Fruit fly (Drosophila melanogaster) whole organism, wandering third instar larva: Measurements from ENCODE around the gene CG4133.

Experiments
- Abd-B ChIP-seq: fragments of >200 bp; optimal IDR thresholded peaks from 2 replicates; lab custom pipeline; 2017; ENCODE audit warnings: missing biosample characterization, missing genetic modification characterization
- CG32264 ChIP-seq: fragments of 200-800 bp; sonication (Bioruptor generic); optimal IDR thresholded peaks from 2 replicates; lab custom pipeline; 2016; ENCODE audit warnings: missing biosample characterization, missing genetic modification characterization
- CG9705 ChIP-seq: fragments of 200-800 bp; sonication (Bioruptor generic); optimal IDR thresholded peaks from 2 replicates; lab custom pipeline; 2018; ENCODE audit warnings: missing biosample characterization, mild to moderate bottlenecking, missing genetic modification characterization
- CrebA ChIP-seq: fragments of 200-800 bp; sonication (Bioruptor generic); optimal IDR thresholded peaks from 2 replicates; lab custom pipeline; 2016; ENCODE audit warnings: missing biosample characterization, mild to moderate bottlenecking, missing genetic modification characterization, borderline replicate concordance
- Dfd ChIP-seq: fragments of >200 bp; optimal IDR thresholded peaks from 2 replicates; lab custom pipeline; 2017; ENCODE audit warnings: missing biosample characterization, missing genetic modification characterization
- Dif ChIP-seq: fragments of 200-275, 200-300 bp; sonication (Bioruptor generic); optimal IDR thresholded peaks from 2 replicates; lab custom pipeline; 2018; ENCODE audit warnings: missing biosample characterization, missing genetic modification characterization; ENCODE audit not compliant: partially characterized antibody
- GATAd ChIP-seq: sonication (Bioruptor generic); optimal IDR thresholded peaks from 2 replicates; lab custom pipeline; 2016; ENCODE audit warnings: missing biosample characterization, missing genetic modification characterization
- HLH106 ChIP-seq: fragments of 200-800 bp; optimal IDR thresholded peaks from 3 replicates; lab custom pipeline; 2019; ENCODE audit warnings: missing biosample characterization, mild to moderate bottlenecking, missing genetic modification characterization, moderate library complexity
- Hnf4 ChIP-seq: fragments of 200-800 bp; sonication (Bioruptor generic); optimal IDR thresholded peaks from 2 replicates; lab custom pipeline; 2016; ENCODE audit warnings: missing biosample characterization, mild to moderate bottlenecking, missing genetic modification characterization
- Hr78 ChIP-seq: fragments of >200 bp; optimal IDR thresholded peaks from 2 replicates; lab custom pipeline; 2017; ENCODE audit warnings: missing biosample characterization, missing genetic modification characterization
- Hr83 ChIP-seq: fragments of 200-300 bp; sonication (Bioruptor generic); optimal IDR thresholded peaks from 2 replicates; lab custom pipeline; 2016; ENCODE audit warnings: missing biosample characterization, mild to moderate bottlenecking, missing genetic modification characterization, moderate library complexity; ENCODE audit not compliant: poor library complexity, severe bottlenecking
- Jra ChIP-seq: sonication (Bioruptor generic); optimal IDR thresholded peaks from 2 replicates; lab custom pipeline; 2016; ENCODE audit warnings: missing biosample characterization, missing genetic modification characterization
- Mio ChIP-seq: sonication (Bioruptor generic); optimal IDR thresholded peaks from 2 replicates; lab custom pipeline; 2016; ENCODE audit warnings: missing biosample characterization, missing genetic modification characterization
- Myc ChIP-seq: fragments of >200 bp; optimal IDR thresholded peaks from 2 replicates; lab custom pipeline; 2017
- N ChIP-seq: fragments of >200 bp; optimal IDR thresholded peaks from 2 replicates; lab custom pipeline; 2018; ENCODE audit warnings: missing biosample characterization, missing external identifiers, missing genetic modification characterization
- OdsH ChIP-seq: fragments of 200-800 bp; sonication (Bioruptor generic); optimal IDR thresholded peaks from 2 replicates; lab custom pipeline; 2016; ENCODE audit warnings: missing biosample characterization, mild to moderate bottlenecking, missing genetic modification characterization
- Rel ChIP-seq, 2 experiments: fragments of 200-800 bp; sonication (Bioruptor generic) in 1 of 2; optimal IDR thresholded peaks; 2 replicates in 1 of 2; 3 replicates in 1 of 2; lab custom pipeline; 2016 to 2019; ENCODE audit warnings: mild to moderate bottlenecking in 2 of 2, missing biosample characterization in 2 of 2, missing genetic modification characterization in 2 of 2, moderate library complexity in 1 of 2
- Sp1 ChIP-seq: fragments of 200-800 bp; sonication (Bioruptor generic); optimal IDR thresholded peaks from 3 replicates; lab custom pipeline; 2019; ENCODE audit warnings: missing biosample characterization, mild to moderate bottlenecking, missing genetic modification characterization, moderate library complexity
- Vsx2 ChIP-seq: fragments of 200-300, 225-300 bp; sonication (Bioruptor generic); optimal IDR thresholded peaks from 2 replicates; lab custom pipeline; 2018; ENCODE audit warnings: missing biosample characterization, missing genetic modification characterization; ENCODE audit not compliant: partially characterized antibody
- br ChIP-seq: fragments of 200-800 bp; sonication (Bioruptor generic); optimal IDR thresholded peaks from 2 replicates; lab custom pipeline; 2016; ENCODE audit warnings: missing biosample characterization, missing genetic modification characterization
- brk ChIP-seq: fragments of 200-800 bp; sonication (Bioruptor generic); optimal IDR thresholded peaks from 2 replicates; lab custom pipeline; 2016; ENCODE audit warnings: missing biosample characterization, mild to moderate bottlenecking, missing genetic modification characterization
- dl ChIP-seq, 2 experiments: fragments of 175-275, 200-275 bp in 1 of 2; fragments of 200-275 bp in 1 of 2; sonication (Bioruptor generic); optimal IDR thresholded peaks; lab custom pipeline; 2018; ENCODE audit warnings: mild to moderate bottlenecking in 2 of 2, missing biosample characterization in 2 of 2, missing genetic modification characterization in 2 of 2, moderate library complexity in 2 of 2; ENCODE audit not compliant: partially characterized antibody in 2 of 2, insufficient read depth in 1 of 2
- dmrt93B ChIP-seq: fragments of 200-800 bp; sonication (Bioruptor generic); optimal IDR thresholded peaks from 2 replicates; lab custom pipeline; 2018; ENCODE audit warnings: missing biosample characterization, mild to moderate bottlenecking, missing genetic modification characterization
- dsf ChIP-seq: sonication (Bioruptor generic); optimal IDR thresholded peaks from 2 replicates; lab custom pipeline; 2016; ENCODE audit warnings: missing biosample characterization, missing genetic modification characterization, borderline replicate concordance
- ey ChIP-seq: fragments of 200-800 bp; sonication (Bioruptor generic); optimal IDR thresholded peaks from 2 replicates; lab custom pipeline; 2016; ENCODE audit warnings: missing biosample characterization, missing genetic modification characterization
- foxo ChIP-seq, 2 experiments: fragments of 200-800 bp; sonication (Bioruptor generic); optimal IDR thresholded peaks; 2 replicates in 1 of 2; 3 replicates in 1 of 2; lab custom pipeline; 2016 to 2017; ENCODE audit warnings: missing biosample characterization in 2 of 2, missing genetic modification characterization in 2 of 2
- fru ChIP-seq: fragments of 200-800 bp; sonication (Bioruptor generic); optimal IDR thresholded peaks from 3 replicates; lab custom pipeline; 2016; ENCODE audit warnings: missing biosample characterization, mild to moderate bottlenecking, missing genetic modification characterization
- h ChIP-seq: fragments of 200-800 bp; sonication (Bioruptor generic); optimal IDR thresholded peaks from 3 replicates; lab custom pipeline; 2016; ENCODE audit warnings: missing biosample characterization, mild to moderate bottlenecking, missing genetic modification characterization
- jim ChIP-seq: fragments of 175-275, 200-325 bp; sonication (Bioruptor generic); optimal IDR thresholded peaks from 2 replicates; lab custom pipeline; 2016; ENCODE audit warnings: missing biosample characterization, mild to moderate bottlenecking, missing genetic modification characterization
- lola ChIP-seq: fragments of >200 bp; optimal IDR thresholded peaks from 2 replicates; lab custom pipeline; 2017; ENCODE audit warnings: missing biosample characterization, missing genetic modification characterization
- pan ChIP-seq: fragments of >200 bp; optimal IDR thresholded peaks from 2 replicates; lab custom pipeline; 2017
- psq ChIP-seq: fragments of 200-800 bp; sonication (Bioruptor generic); optimal IDR thresholded peaks from 3 replicates; lab custom pipeline; 2017; ENCODE audit warnings: missing biosample characterization, mild to moderate bottlenecking, missing genetic modification characterization, moderate library complexity
- rgr ChIP-seq: fragments of 200-800 bp; sonication (Bioruptor generic); optimal IDR thresholded peaks from 3 replicates; lab custom pipeline; 2016; ENCODE audit warnings: missing biosample characterization, mild to moderate bottlenecking, missing genetic modification characterization
- sage ChIP-seq: fragments of 200-800 bp; sonication (Bioruptor generic); optimal IDR thresholded peaks from 2 replicates; lab custom pipeline; 2016; ENCODE audit warnings: missing biosample characterization, mild to moderate bottlenecking, missing genetic modification characterization
- sv ChIP-seq: fragments of 200-800 bp; sonication (Bioruptor generic); optimal IDR thresholded peaks from 3 replicates; lab custom pipeline; 2016; ENCODE audit warnings: missing biosample characterization, missing genetic modification characterization
- tai ChIP-seq: sonication (Bioruptor generic); optimal IDR thresholded peaks from 2 replicates; lab custom pipeline; 2016; ENCODE audit warnings: missing biosample characterization, missing genetic modification characterization
- usp ChIP-seq: fragments of >200 bp; optimal IDR thresholded peaks from 2 replicates; lab custom pipeline; 2017; ENCODE audit warnings: missing biosample characterization, missing genetic modification characterization
- woc ChIP-seq: sonication (Bioruptor generic); optimal IDR thresholded peaks from 2 replicates; lab custom pipeline; 2016; ENCODE audit warnings: missing biosample characterization, mild to moderate bottlenecking, missing genetic modification characterization

CG4133 gene

DNA sequence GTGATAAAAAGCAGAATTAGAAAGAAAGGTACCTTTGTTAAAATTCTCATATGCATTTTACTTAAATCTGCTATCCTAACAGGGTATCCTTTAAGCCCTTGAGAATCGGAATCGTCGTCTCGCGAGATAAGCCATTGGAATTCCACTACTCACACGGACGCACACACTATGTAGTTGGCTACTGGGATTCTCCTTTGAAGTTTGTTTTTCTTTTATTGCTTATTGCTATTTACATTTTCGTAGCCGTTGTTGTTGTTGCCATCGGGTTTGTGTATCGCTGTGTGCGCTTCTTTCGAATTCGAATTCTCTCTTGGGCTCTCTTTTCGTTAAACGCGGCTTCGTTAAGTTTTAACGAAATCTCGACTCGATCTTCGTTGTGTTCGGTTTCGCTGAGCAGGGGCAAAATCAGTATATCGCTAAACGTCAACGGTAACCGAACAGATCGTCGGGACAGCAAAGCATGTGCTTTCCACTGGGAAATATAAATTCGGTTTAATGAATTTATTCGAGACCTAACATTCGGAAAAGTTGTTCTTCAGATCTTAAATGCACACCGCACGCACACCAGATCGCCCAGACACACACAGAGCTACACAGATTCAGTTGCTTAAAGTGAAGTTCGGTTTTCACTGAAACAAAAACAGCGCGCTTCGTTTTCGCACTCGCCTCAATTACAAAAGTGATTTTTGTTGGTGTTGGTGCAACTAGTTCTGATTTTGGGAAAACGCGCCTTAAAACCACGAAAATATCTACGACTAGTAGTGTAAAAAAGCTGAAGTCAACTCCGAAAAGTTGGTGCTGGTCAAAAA is 24.3 kb upstream of the CG4133 start, which contains the start of gene ex:
ex (plus strand) TSS at position 408 of the 809 bp plus-strand sequence.
- TF ChIP-seq Hr83 (GFP tag; lab: Kevin White, UChicago) (peak; percentile 15), dmrt93B (no peak), Mio (GFP tag; lab: Kevin White, UChicago) (no peak), sv (GFP tag; lab: Kevin White, UChicago) (no peak), Sp1 (GFP tag; lab: Kevin White, UChicago) (peak; percentile 16), GATAd (GFP tag; lab: Kevin White, UChicago) (no peak), Rel (GFP tag; optimal IDR thresholded peaks at IDR 0.05; lab: Kevin White, UChicago) (no peak), Rel (tag; optimal IDR thresholded peaks at IDR 0.05; lab: Kevin White, UChicago) (peak; percentile 25), usp (GFP tag; lab: Kevin White, UChicago) (no peak), Myc (lab: Kevin White, UChicago) (no peak), rgr (peak; percentile 8), psq (peak; percentile 40), tai (no peak), br (GFP tag; lab: Kevin White, UChicago) (no peak), h (GFP tag; lab: Kevin White, UChicago) (no peak), dl (GFP tag; optimal IDR thresholded peaks at IDR 0.05; lab: Kevin White, UChicago; ENCODE audit: insufficient read depth in 1 of 2, partially characterized antibody in 2 of 2) (no peak), Dfd (GFP tag; lab: Kevin White, UChicago) (no peak), foxo (GFP tag; optimal IDR thresholded peaks at IDR 0.05; lab: Kevin White, UChicago) (peak in 1 of 2 experiments; percentile 53), Hr78 (GFP tag; lab: Kevin White, UChicago) (no peak), fru (no peak), N (GFP tag; lab: Kevin White, UChicago) (no peak), jim (GFP tag; lab: Kevin White, UChicago) (no peak), Abd-B (GFP tag; lab: Kevin White, UChicago) (no peak), lola (GFP tag; lab: Kevin White, UChicago) (no peak), dsf (GFP tag; lab: Kevin White, UChicago) (no peak), HLH106 (no peak), Jra (GFP tag; lab: Kevin White, UChicago) (no peak), pan (lab: Kevin White, UChicago) (no peak), Vsx2 (GFP tag; lab: Kevin White, UChicago) (no peak), OdsH (peak; percentile 12), Hnf4 (GFP tag; lab: Kevin White, UChicago) (peak; percentile 2), CG32264 (no peak), woc (no peak), CrebA (GFP tag; lab: Kevin White, UChicago) (peak; percentile 88), CG9705 (GFP tag; lab: Kevin White, UChicago) (no peak), Dif (GFP tag; lab: Kevin White, UChicago) (no peak), sage (peak; percentile 36), brk (GFP tag; lab: Kevin White, UChicago) (peak; percentile 13), ey (no peak)
- TF ChIP-seq, all 38 proteins: peak for 11

DNA sequence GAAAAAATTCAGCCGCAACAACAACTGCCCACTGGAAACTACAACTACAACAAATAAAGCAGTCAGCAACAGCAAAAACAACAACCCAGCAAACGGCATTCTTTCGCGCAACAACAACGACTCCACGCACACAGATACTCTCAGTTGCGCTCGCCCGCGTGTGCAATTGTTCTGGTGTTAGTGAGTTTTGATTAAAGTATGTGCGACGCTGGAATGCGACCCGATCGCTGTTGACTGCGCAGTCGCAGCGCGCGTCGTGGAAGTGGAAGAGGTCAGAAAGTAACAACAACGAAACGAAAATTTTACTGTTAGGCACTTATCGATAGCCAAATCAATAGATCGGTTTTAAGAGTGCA is 23.7 kb upstream of the CG4133 start:
- TF ChIP-seq foxo (GFP tag; optimal IDR thresholded peaks at IDR 0.05; lab: Kevin White, UChicago) (no peak), dl (GFP tag; optimal IDR thresholded peaks at IDR 0.05; lab: Kevin White, UChicago; ENCODE audit: insufficient read depth in 1 of 2, partially characterized antibody in 2 of 2) (peak in 1 of 2 experiments; percentile 19), Dif (GFP tag; lab: Kevin White, UChicago) (peak; percentile 29)
- TF ChIP-seq, all 38 proteins: peak for 2
